Worm (Caenorhabditis elegans) whole organism, young adult: ENCODE measurements around the gene T04C10.3.

ENCODE experiments used
- akir-1 ChIP-seq: fragments of 200-800 bp; sonication (Bioruptor generic); optimal IDR thresholded peaks from 2 replicates; lab custom pipeline; 2018; ENCODE audit warnings: mild to moderate bottlenecking, missing genetic modification characterization, moderate library complexity, missing compliant biosample characterization
- atf-7 ChIP-seq: sonication (generic microtip); optimal IDR thresholded peaks from 2 replicates; lab custom pipeline; 2017; ENCODE audit warnings: mild to moderate bottlenecking, missing genetic modification characterization, missing compliant biosample characterization
- die-1 ChIP-seq: sonication (generic microtip); optimal IDR thresholded peaks from 2 replicates; lab custom pipeline; 2016; ENCODE audit warnings: missing genotype, mild to moderate bottlenecking, missing genetic modification characterization, missing compliant biosample characterization
- ztf-25 ChIP-seq: fragments of 200-800 bp; sonication (Bioruptor generic); IDR thresholded peaks from 2 replicates; pipeline ENCODE4 v1.3.6; 2022; ENCODE audit warnings: missing genetic modification reagents, missing genetic modification characterization, missing compliant biosample characterization
- ztf-3 ChIP-seq: fragments of 200-800 bp; sonication (Bioruptor generic); optimal IDR thresholded peaks from 2 replicates; lab custom pipeline; 2018; ENCODE audit warnings: mild to moderate bottlenecking, missing genetic modification characterization, missing compliant biosample characterization
- ztf-6 ChIP-seq: fragments of 200-800 bp; sonication (Bioruptor generic); IDR thresholded peaks from 2 replicates; pipeline ENCODE4 v1.3.6; 2022; ENCODE audit warnings: missing genetic modification reagents, missing genetic modification characterization, missing compliant biosample characterization

DNA sequence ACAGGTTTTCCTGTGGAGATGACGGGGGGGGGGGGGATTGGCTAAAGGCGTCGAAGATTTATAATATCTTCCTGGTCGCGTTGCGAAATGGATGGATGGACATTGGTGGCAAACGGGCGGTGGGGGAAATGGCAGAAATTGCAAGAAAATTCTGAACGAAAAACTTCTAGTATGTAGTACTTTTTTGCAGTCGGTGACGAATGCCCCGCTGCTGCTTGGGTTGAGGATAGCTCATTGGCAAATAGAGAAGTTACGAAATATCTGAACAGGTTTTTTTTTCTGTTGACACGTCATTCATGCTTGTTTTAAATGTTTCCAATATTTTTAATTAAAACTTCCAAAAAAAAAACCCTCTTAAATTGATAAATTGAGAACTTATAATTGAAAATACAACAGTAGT, 7.3 kb downstream of the T04C10.3 start:
- TF ChIP-seq akir-1 (GFP tag; lab: Kevin White, UChicago) (no peak), atf-7 (tag; lab: Kevin White, UChicago) (no peak), die-1 (tag; lab: Kevin White, UChicago) (no peak), ztf-3 (GFP tag; lab: Kevin White, UChicago) (no peak), ztf-25 (no peak), ztf-6 (GFP tag; lab: Robert Waterston, UW) (no peak)
